Fruit fly (Drosophila melanogaster): Measurements from ENCODE around the gene BuGZ.

Gene BuGZ

dm6 chr2L:16760504-16761417 is 17.6 kb downstream of the BuGZ start, which contains the start of gene ppk17:
Gene ppk17, minus strand, starts transcription at chr2L:16760554.
- 0 out of 2 replicates have a peak, but pooled peaks have one; percentile 19 for TF ChIP-seq Gug (GFP tag; IDR thresholded peaks at IDR 0.05)
- TF ChIP-seq CG15336 (GFP tag; IDR thresholded peaks at IDR 0.05), result peak; percentile 58
- TF ChIP-seq CG6163 (GFP tag; IDR thresholded peaks at IDR 0.05), result peak; percentile 48; the same call in 1 of the 3 replicates
- TF ChIP-seq CG6276 (GFP tag; optimal IDR thresholded peaks at IDR 0.05), result peak; percentile 56
- TF ChIP-seq eg (GFP tag; IDR thresholded peaks at IDR 0.05), result peak; percentile 75; the same call in 2 of the 3 replicates
- peak; percentile 55 for TF ChIP-seq CG8119 (GFP tag; IDR thresholded peaks at IDR 0.05)
- no peak for TF ChIP-seq CG10631 (GFP tag; optimal IDR thresholded peaks at IDR 0.05)
- no peak for TF ChIP-seq Sox15 (GFP tag; optimal IDR thresholded peaks at IDR 0.05)

DNA sequence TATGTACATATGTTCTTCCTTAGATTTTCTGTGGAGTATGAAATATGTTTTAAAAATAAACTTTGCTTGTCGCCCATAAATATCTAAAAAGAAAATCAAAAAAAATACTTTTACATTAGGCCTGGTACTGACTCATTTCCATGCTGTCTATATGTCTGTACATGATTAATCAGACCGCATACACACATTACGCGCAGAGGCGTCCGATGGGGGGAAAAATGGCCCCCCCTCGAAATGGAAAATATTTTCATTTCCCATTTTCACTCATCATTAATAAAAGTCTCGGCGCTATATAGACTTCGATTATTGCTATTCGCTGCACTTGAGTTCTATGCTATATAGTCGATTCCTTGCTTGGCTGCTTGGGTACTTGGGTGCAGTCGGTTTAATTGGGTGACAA is 18.7 kb downstream of the BuGZ start:
- peak; percentile 49 for TF ChIP-seq svp (GFP tag)
- no peak for TF ChIP-seq CG6854 (GFP tag; optimal IDR thresholded peaks at IDR 0.05)
- 0 out of 3 replicates have a peak, but pooled peaks have one; percentile 12 for TF ChIP-seq eg (GFP tag; IDR thresholded peaks at IDR 0.05)

DNA sequence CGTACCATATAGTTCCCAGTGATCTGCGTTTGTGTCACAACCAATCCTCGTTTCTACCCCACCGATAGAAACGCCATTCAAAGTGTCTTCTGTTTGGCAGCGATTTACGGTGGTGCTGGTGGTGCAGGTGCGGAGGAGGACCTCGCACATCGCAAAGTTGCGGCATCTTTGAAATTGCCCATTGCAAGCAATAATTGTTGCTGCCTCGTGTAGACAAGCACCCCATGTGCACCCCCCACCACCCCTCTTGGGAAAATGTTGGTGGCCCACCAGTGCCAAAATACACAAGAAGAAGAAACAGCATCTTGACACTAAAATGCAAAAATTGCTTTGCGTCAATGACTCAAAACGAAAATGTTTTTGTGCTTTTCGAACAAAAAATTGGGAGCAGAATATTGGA is 21.3 kb downstream of the BuGZ start:
- TF ChIP-seq Lpt (GFP tag; optimal IDR thresholded peaks at IDR 0.05) (no peak), acj6 (GFP tag; optimal IDR thresholded peaks at IDR 0.05) (no peak), CG7368 (GFP tag; optimal IDR thresholded peaks at IDR 0.05) (no peak), fd59A (GFP tag; optimal IDR thresholded peaks at IDR 0.05) (no peak), Sox102F (GFP tag; optimal IDR thresholded peaks at IDR 0.05) (no peak), Gug (GFP tag; IDR thresholded peaks at IDR 0.05) (no peak), ss (GFP tag; optimal IDR thresholded peaks at IDR 0.05) (no peak), topi (GFP tag; optimal IDR thresholded peaks at IDR 0.05) (no peak), Hr38 (GFP tag; optimal IDR thresholded peaks at IDR 0.05) (no peak), CG6276 (GFP tag; optimal IDR thresholded peaks at IDR 0.05) (no peak), CG8319 (GFP tag; optimal IDR thresholded peaks at IDR 0.05) (no peak), lz (GFP tag; optimal IDR thresholded peaks at IDR 0.05) (no peak), CG32006 (GFP tag; optimal IDR thresholded peaks at IDR 0.05) (no peak), cyc (GFP tag; optimal IDR thresholded peaks at IDR 0.05) (no peak), CG11902 (GFP tag; optimal IDR thresholded peaks at IDR 0.05) (no peak), CG3919 (GFP tag; optimal IDR thresholded peaks at IDR 0.05) (no peak)

DNA sequence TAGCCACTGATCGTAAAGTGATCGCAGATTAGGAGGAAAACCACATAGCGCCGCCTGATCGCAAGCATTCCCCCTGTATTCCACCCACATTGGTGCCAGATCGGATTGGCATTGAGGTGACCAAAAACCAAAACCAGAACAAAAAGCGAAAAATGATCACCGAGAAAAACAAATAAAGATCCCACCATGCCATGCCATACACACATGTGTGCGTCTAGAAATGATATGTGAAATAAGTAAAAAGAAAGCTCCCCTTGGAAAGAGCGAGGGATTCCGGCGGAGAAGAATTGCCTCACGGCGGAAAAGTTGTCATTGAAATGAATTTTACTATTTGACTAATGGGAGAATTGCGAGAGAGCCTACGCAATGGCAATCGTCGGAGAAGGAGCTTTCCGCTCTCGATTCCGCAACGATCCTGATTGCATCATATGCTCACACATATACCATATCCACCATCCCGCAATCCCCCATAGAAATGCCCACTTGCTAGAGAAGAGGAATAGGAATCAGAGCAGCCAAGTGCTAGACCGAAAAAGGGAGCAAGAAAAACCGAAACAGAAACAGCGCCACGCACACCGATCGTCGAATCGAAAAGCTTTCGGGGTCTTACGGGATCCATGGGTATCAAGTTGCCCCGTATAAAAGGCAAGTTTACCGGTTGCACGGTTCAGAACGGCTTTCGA is 23.0 kb downstream of the BuGZ start, which contains the start of gene Mhc:
Gene Mhc (plus strand): TSS at position 497 of the 683 bp plus-strand sequence.
- TF ChIP-seq CG16779 (tag; optimal IDR thresholded peaks at IDR 0.05) (no peak), spab (GFP tag; optimal IDR thresholded peaks at IDR 0.05) (no peak), Blimp-1 (GFP tag; optimal IDR thresholded peaks at IDR 0.05) (no peak), CG6163 (GFP tag; IDR thresholded peaks at IDR 0.05) (no peak)

DNA sequence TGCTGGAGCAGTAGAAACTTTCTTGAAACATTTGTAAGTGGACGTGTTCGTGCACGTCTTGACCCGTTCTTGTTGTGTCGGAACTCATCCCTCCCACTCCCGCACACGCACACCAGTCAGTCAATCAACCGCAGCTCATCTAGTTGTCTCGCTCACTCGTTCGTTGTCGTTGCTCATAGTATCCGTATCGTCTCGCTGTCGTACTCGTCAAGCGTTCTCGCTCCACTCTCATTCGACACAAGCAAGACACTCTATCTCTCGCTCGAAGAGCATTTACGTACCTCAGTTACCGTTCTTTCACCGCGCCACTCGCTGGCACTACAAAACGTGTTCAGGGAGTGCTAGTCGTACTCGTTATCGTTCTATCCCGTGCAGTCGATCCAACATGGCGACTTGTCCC is 44.3 kb downstream of the BuGZ start:
- TF ChIP-seq Sox15 (GFP tag; optimal IDR thresholded peaks at IDR 0.05) (no peak), fkh (GFP tag; optimal IDR thresholded peaks at IDR 0.05) (no peak)

DNA sequence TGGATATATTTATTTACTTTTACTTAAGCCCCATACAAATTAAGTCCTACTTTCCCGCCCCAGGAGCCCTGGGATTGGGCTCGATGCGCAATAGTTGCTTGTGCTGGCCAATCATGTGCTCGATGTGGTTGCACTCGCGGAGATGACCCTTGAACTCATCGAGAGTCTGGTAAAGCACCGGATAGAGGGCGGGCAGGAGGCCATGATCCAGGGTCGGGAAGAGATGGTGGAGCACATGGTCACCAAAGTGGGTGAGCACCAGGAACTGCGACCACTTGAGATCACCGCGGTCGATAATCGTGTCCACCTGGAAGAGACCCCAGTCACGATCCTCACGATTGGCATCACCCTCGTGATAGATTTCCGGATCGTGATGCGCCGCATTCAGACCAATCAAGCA is 45.7 kb downstream of the BuGZ start:
- peak; percentile 53 for TF ChIP-seq svp (GFP tag)
- TF ChIP-seq CG6808 (GFP tag; optimal IDR thresholded peaks at IDR 0.05), result no peak
